Fruit fly (Drosophila melanogaster) whole organism, embryonic: ENCODE results near the gene CG31775.
A peak's percentile ranks its signal among the peaks of the same experiment; 100 is the strongest.

Experiments
- B-H1 ChIP-seq: fragments of 200-800 bp; sonication (Bioruptor generic); IDR thresholded peaks from 3 replicates; pipeline ENCODE4 v1.3.6; 2022; ENCODE audit warnings: missing biosample characterization, missing genetic modification characterization
- CG12299 ChIP-seq: fragments of 200-800 bp; sonication (Bioruptor generic); optimal IDR thresholded peaks from 2 replicates; lab custom pipeline; 2018; ENCODE audit warnings: missing biosample characterization, mild to moderate bottlenecking, missing genetic modification characterization
- CG15601 ChIP-seq: fragments of 200-800 bp; sonication (Bioruptor generic); optimal IDR thresholded peaks from 3 replicates; lab custom pipeline; 2019; ENCODE audit warnings: missing biosample characterization, mild to moderate bottlenecking, missing genetic modification characterization, moderate library complexity
- CG1647 ChIP-seq: fragments of 200-800 bp; sonication (Bioruptor generic); optimal IDR thresholded peaks from 3 replicates; lab custom pipeline; 2016; ENCODE audit warnings: missing biosample characterization, missing genetic modification characterization
- CG17568 ChIP-seq: fragments of 200-800 bp; sonication (Bioruptor generic); optimal IDR thresholded peaks from 2 replicates; lab custom pipeline; 2018; ENCODE audit warnings: missing biosample characterization, mild to moderate bottlenecking, missing genetic modification characterization, moderate library complexity
- CG17612 ChIP-seq: fragments of 200-800 bp; sonication (Bioruptor generic); IDR thresholded peaks from 2 replicates; pipeline ENCODE4 v1.3.6; 2022; ENCODE audit warnings: missing biosample characterization, missing genetic modification characterization
- CG31388 ChIP-seq: fragments of 200-800 bp; sonication (Bioruptor generic); optimal IDR thresholded peaks from 2 replicates; lab custom pipeline; 2016; ENCODE audit warnings: missing biosample characterization, missing genetic modification characterization
- CG31441 ChIP-seq: fragments of 200-800 bp; sonication (Bioruptor generic); IDR thresholded peaks from 2 replicates; pipeline ENCODE4 v1.3.6; 2022; ENCODE audit warnings: missing biosample characterization, missing genetic modification characterization
- CG32767 ChIP-seq: fragments of 200-800 bp; sonication (Bioruptor generic); IDR thresholded peaks from 2 replicates; pipeline ENCODE4 v1.3.6; 2022; ENCODE audit warnings: missing biosample characterization, missing genetic modification characterization
- CG33213 ChIP-seq: fragments of 200-800 bp; sonication (Bioruptor generic); optimal IDR thresholded peaks from 3 replicates; lab custom pipeline; 2016; ENCODE audit warnings: missing biosample characterization, missing genetic modification characterization
- CG34376 ChIP-seq: fragments of 200-800 bp; sonication (Bioruptor generic); optimal IDR thresholded peaks from 2 replicates; lab custom pipeline; 2018; ENCODE audit warnings: missing biosample characterization, mild to moderate bottlenecking, missing genetic modification characterization
- CG6765 ChIP-seq: fragments of 200-800 bp; sonication (Bioruptor generic); optimal IDR thresholded peaks from 3 replicates; lab custom pipeline; 2017; ENCODE audit warnings: missing biosample characterization, mild to moderate bottlenecking, missing genetic modification characterization
- CG7357 ChIP-seq: fragments of 200-800 bp; sonication (Bioruptor generic); IDR thresholded peaks from 3 replicates; pipeline ENCODE4 v1.3.6; 2022; ENCODE audit warnings: missing biosample characterization, missing genetic modification characterization
- CG7556 ChIP-seq: fragments of 200-800 bp; sonication (Bioruptor generic); optimal IDR thresholded peaks from 2 replicates; lab custom pipeline; 2017; ENCODE audit warnings: missing biosample characterization, mild to moderate bottlenecking, missing genetic modification characterization
- CG9437 ChIP-seq: fragments of 200-800 bp; sonication (Bioruptor generic); optimal IDR thresholded peaks from 2 replicates; lab custom pipeline; 2018; ENCODE audit warnings: missing biosample characterization, mild to moderate bottlenecking, missing genetic modification characterization
- CG9727 ChIP-seq: fragments of 200-800 bp; sonication (Bioruptor generic); optimal IDR thresholded peaks from 3 replicates; lab custom pipeline; 2017; ENCODE audit warnings: missing biosample characterization, mild to moderate bottlenecking, missing genetic modification characterization
- CoRest ChIP-seq: fragments of 200-800 bp; sonication (Bioruptor generic); optimal IDR thresholded peaks from 3 replicates; lab custom pipeline; 2018; ENCODE audit warnings: missing biosample characterization, mild to moderate bottlenecking, missing genetic modification characterization, moderate library complexity
- Dad ChIP-seq: fragments of 200-800 bp; sonication (Bioruptor generic); optimal IDR thresholded peaks from 3 replicates; lab custom pipeline; 2016; ENCODE audit warnings: missing biosample characterization, missing genetic modification characterization
- Dp ChIP-seq: fragments of 200-800 bp; sonication (Bioruptor generic); optimal IDR thresholded peaks from 2 replicates; lab custom pipeline; 2018; ENCODE audit warnings: missing biosample characterization, mild to moderate bottlenecking, missing genetic modification characterization, moderate library complexity
- Ets97D ChIP-seq: fragments of 200-800 bp; sonication (Bioruptor generic); optimal IDR thresholded peaks from 3 replicates; lab custom pipeline; 2016; ENCODE audit warnings: missing biosample characterization, missing genetic modification characterization
- Fer1 ChIP-seq: fragments of 200-800 bp; sonication (Bioruptor generic); optimal IDR thresholded peaks from 2 replicates; lab custom pipeline; 2017; ENCODE audit warnings: missing biosample characterization, mild to moderate bottlenecking, missing genetic modification characterization
- HHEX ChIP-seq: fragments of 200-800 bp; sonication (Bioruptor generic); optimal IDR thresholded peaks from 3 replicates; lab custom pipeline; 2017; ENCODE audit warnings: missing biosample characterization, mild to moderate bottlenecking, missing genetic modification characterization, missing genetic modification reagents
- Mrtf ChIP-seq: fragments of 200-800 bp; sonication (Bioruptor generic); IDR thresholded peaks from 3 replicates; pipeline ENCODE4 v1.3.6; 2022; ENCODE audit warnings: missing biosample characterization, missing genetic modification characterization
- Nf-YA ChIP-seq: fragments of 200-800 bp; sonication (Bioruptor generic); IDR thresholded peaks from 2 replicates; pipeline ENCODE4 v1.3.6; 2022; ENCODE audit warnings: missing biosample characterization, missing genetic modification characterization
- Nf-YB ChIP-seq: fragments of 200-800 bp; sonication (Bioruptor generic); optimal IDR thresholded peaks from 3 replicates; lab custom pipeline; 2019; ENCODE audit warnings: missing biosample characterization, mild to moderate bottlenecking, missing genetic modification characterization, moderate library complexity
- Opbp ChIP-seq: fragments of 200-800 bp; sonication (Bioruptor generic); IDR thresholded peaks from 3 replicates; pipeline ENCODE4 v1.3.6; 2022; ENCODE audit warnings: missing biosample characterization, missing genetic modification characterization; ENCODE audit not compliant: partially characterized antibody
- Optix ChIP-seq: fragments of 200-800 bp; sonication (Bioruptor generic); IDR thresholded peaks from 3 replicates; pipeline ENCODE4 v1.3.6; 2022; ENCODE audit warnings: missing biosample characterization, missing genetic modification characterization
- Tbp ChIP-seq: fragments of >200 bp; optimal IDR thresholded peaks from 2 replicates; lab custom pipeline; 2018; ENCODE audit warnings: missing biosample characterization, missing genetic modification characterization
- Trl ChIP-seq, 3 experiments: fragments of >200 bp in 2 of 3; fragments of 200-800 bp in 1 of 3; sonication (Bioruptor generic) in 1 of 3; optimal IDR thresholded peaks; 2 replicates in 1 of 3; 3 replicates in 2 of 3; lab custom pipeline; 2016 to 2017; ENCODE audit warnings: missing biosample characterization in 1 of 3, missing genetic modification characterization in 1 of 3
- chm ChIP-seq: fragments of 200-800 bp; sonication (Bioruptor generic); IDR thresholded peaks from 2 replicates; pipeline ENCODE4 v1.3.6; 2022; ENCODE audit warnings: missing biosample characterization, missing genetic modification characterization
- croc ChIP-seq: fragments of 200-800 bp; sonication (Bioruptor generic); conservative IDR thresholded peaks from 3 replicates; pipeline ENCODE4 v1.3.6; 2022; ENCODE audit warnings: missing biosample characterization, missing genetic modification characterization
- crp ChIP-seq, 2 experiments: fragments of 200-800 bp; sonication (Bioruptor generic); optimal IDR thresholded peaks; 2 replicates in 1 of 2; 3 replicates in 1 of 2; lab custom pipeline; 2017; ENCODE audit warnings: missing biosample characterization in 2 of 2, missing genetic modification characterization in 2 of 2, mild to moderate bottlenecking in 1 of 2, moderate library complexity in 1 of 2
- dm ChIP-seq: fragments of 200-800 bp; sonication (Bioruptor generic); optimal IDR thresholded peaks from 3 replicates; lab custom pipeline; 2016; ENCODE audit warnings: missing biosample characterization, missing genetic modification characterization
- en ChIP-seq: fragments of 200-800 bp; sonication (Bioruptor generic); optimal IDR thresholded peaks from 2 replicates; lab custom pipeline; 2016; ENCODE audit warnings: missing biosample characterization, missing genetic modification characterization
- gfzf ChIP-seq: fragments of 200-800 bp; sonication (Bioruptor generic); optimal IDR thresholded peaks from 2 replicates; lab custom pipeline; 2016; ENCODE audit warnings: missing biosample characterization, mild to moderate bottlenecking, missing genetic modification characterization, moderate library complexity
- gro ChIP-seq: fragments of 200-800 bp; sonication (Bioruptor generic); optimal IDR thresholded peaks from 2 replicates; lab custom pipeline; 2016; ENCODE audit warnings: missing biosample characterization, missing genetic modification characterization
- gsb-n ChIP-seq: fragments of 200-800 bp; sonication (Bioruptor generic); optimal IDR thresholded peaks from 3 replicates; lab custom pipeline; 2018; ENCODE audit warnings: missing biosample characterization, mild to moderate bottlenecking, missing genetic modification characterization
- hbn ChIP-seq: fragments of 200-800 bp; sonication (Bioruptor generic); IDR thresholded peaks from 2 replicates; pipeline ENCODE4 v1.3.6; 2022; ENCODE audit warnings: missing biosample characterization, missing genetic modification characterization; ENCODE audit not compliant: partially characterized antibody
- jing ChIP-seq: fragments of 200-800 bp; sonication (Bioruptor generic); optimal IDR thresholded peaks from 2 replicates; lab custom pipeline; 2018; ENCODE audit warnings: missing biosample characterization, mild to moderate bottlenecking, missing genetic modification characterization
- klu ChIP-seq: fragments of 200-800 bp; sonication (Bioruptor generic); IDR thresholded peaks from 2 replicates; pipeline ENCODE4 v1.3.6; 2022; ENCODE audit warnings: missing biosample characterization, missing genetic modification characterization
- lola ChIP-seq, 3 experiments: fragments of >200 bp in 2 of 3; fragments of 200-800 bp in 1 of 3; sonication (Bioruptor generic) in 1 of 3; optimal IDR thresholded peaks; 2 replicates each; lab custom pipeline; 2017 to 2019; ENCODE audit warnings: missing biosample characterization in 3 of 3, missing genetic modification characterization in 3 of 3, mild to moderate bottlenecking in 1 of 3, moderate library complexity in 1 of 3
- onecut ChIP-seq: fragments of 200-800 bp; sonication (Bioruptor generic); IDR thresholded peaks from 2 replicates; pipeline ENCODE4 v1.3.6; 2022; ENCODE audit warnings: missing biosample characterization, missing genetic modification characterization
- otp ChIP-seq: fragments of 200-800 bp; sonication (Bioruptor generic); IDR thresholded peaks from 3 replicates; pipeline ENCODE4, ENCODE4 v1.3.6; 2022; ENCODE audit warnings: missing biosample characterization, missing genetic modification characterization
- pita ChIP-seq: fragments of 200-800 bp; sonication (Bioruptor generic); optimal IDR thresholded peaks from 2 replicates; lab custom pipeline; 2017; ENCODE audit warnings: missing biosample characterization, mild to moderate bottlenecking, missing genetic modification characterization
- pros ChIP-seq: fragments of 200-800 bp; sonication (Bioruptor generic); optimal IDR thresholded peaks from 3 replicates; lab custom pipeline; 2019; ENCODE audit warnings: missing biosample characterization, mild to moderate bottlenecking, missing genetic modification characterization, moderate library complexity
- run ChIP-seq: fragments of 200-800 bp; sonication (Bioruptor generic); optimal IDR thresholded peaks from 3 replicates; lab custom pipeline; 2018; ENCODE audit warnings: missing biosample characterization, mild to moderate bottlenecking, missing genetic modification characterization
- shn ChIP-seq: fragments of 200-800 bp; sonication (Bioruptor generic); optimal IDR thresholded peaks from 3 replicates; lab custom pipeline; 2016; ENCODE audit warnings: missing biosample characterization, missing genetic modification characterization
- sqz ChIP-seq: fragments of 200-800 bp; sonication (Bioruptor generic); optimal IDR thresholded peaks from 3 replicates; lab custom pipeline; 2018; ENCODE audit warnings: missing biosample characterization, mild to moderate bottlenecking, missing genetic modification characterization
- tap ChIP-seq: fragments of 200-800 bp; optimal IDR thresholded peaks from 3 replicates; lab custom pipeline; 2019; ENCODE audit warnings: missing biosample characterization, mild to moderate bottlenecking, missing genetic modification characterization, moderate library complexity
- yki ChIP-seq: fragments of >200 bp; optimal IDR thresholded peaks from 3 replicates; lab custom pipeline; 2018

Gene CG31775

DNA sequence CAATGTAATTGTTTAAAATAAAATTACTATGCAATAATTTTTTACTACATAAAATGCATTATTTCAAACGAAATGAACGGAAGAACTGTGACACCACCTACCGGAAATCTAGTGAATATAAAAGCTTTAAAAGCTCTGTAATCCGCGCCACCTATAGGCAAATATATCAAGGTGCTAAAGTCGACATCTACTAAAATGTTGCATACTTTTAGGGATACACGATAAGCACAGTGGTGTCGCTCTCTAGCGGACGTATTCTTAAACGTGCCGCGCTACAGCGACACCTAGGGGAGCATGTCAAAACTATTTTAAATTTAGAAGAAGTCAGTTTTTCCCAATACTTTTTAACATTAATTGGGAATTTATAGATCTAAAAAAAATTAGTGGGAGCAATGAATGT lies 31.4 kb downstream of the CG31775 start (continued):
- TF ChIP-seq CG9727 (peak; percentile 62), CG32767 (no peak), run (no peak), lola (GFP tag; optimal IDR thresholded peaks at IDR 0.05; lab: Kevin White, UChicago) (peak in 1 of 3 experiments; percentile 8), croc (peak; percentile 68; the same call in 2 of the 3 replicates), CG31441 (peak; percentile 57; the same call in 1 of the 2 replicates), CG7357 (GFP tag; lab: Robert Waterston, UW) (peak; percentile 25; the same call in 1 of the 3 replicates), Nf-YA (peak; percentile 42; the same call in 1 of the 2 replicates), CG7556 (GFP tag; lab: Kevin White, UChicago) (peak; percentile 14), gfzf (GFP tag; lab: Kevin White, UChicago) (peak; percentile 22), gsb-n (tag; lab: Kevin White, UChicago) (peak; percentile 46), Nf-YB (GFP tag; lab: Kevin White, UChicago) (no peak), CG34376 (GFP tag; lab: Kevin White, UChicago) (peak; percentile 16), Dad (GFP tag; lab: Kevin White, UChicago) (peak; percentile 83), HHEX (peak; percentile 29), Mrtf (peak; percentile 79; the same call in 2 of the 3 replicates), CG15601 (peak; percentile 62), Trl (optimal IDR thresholded peaks at IDR 0.05; lab: Kevin White, UChicago) (no peak), Trl (GFP tag; optimal IDR thresholded peaks at IDR 0.05; lab: Kevin White, UChicago) (peak; percentile 91), crp (GFP tag; optimal IDR thresholded peaks at IDR 0.05; lab: Kevin White, UChicago) (no peak), gro (GFP tag; lab: Kevin White, UChicago) (peak; percentile 70), Tbp (GFP tag; lab: Kevin White, UChicago) (no peak), CoRest (tag; lab: Kevin White, UChicago) (peak; percentile 59), klu (GFP tag; lab: Robert Waterston, UW) (0 out of 2 replicates have a peak, but pooled peaks have one; percentile 34), CG12299 (tag; lab: Kevin White, UChicago) (no peak), tap (tag; lab: Kevin White, UChicago) (no peak), otp (peak; percentile 78; the same call in 2 of the 3 replicates), hbn (GFP tag; lab: Robert Waterston, UW) (no peak), shn (peak; percentile 52), jing (GFP tag; lab: Kevin White, UChicago) (no peak), CG17612 (peak; percentile 34; the same call in 1 of the 2 replicates), Opbp (GFP tag; lab: Robert Waterston, UW) (peak; percentile 35; the same call in 1 of the 3 replicates), CG6765 (no peak), pita (GFP tag; lab: Kevin White, UChicago) (peak; percentile 46), dm (GFP tag; lab: Kevin White, UChicago) (peak; percentile 26), sqz (GFP tag; lab: Kevin White, UChicago) (no peak), Dp (peak; percentile 57), onecut (GFP tag; lab: Robert Waterston, UW) (peak; percentile 84), CG17568 (GFP tag; lab: Kevin White, UChicago) (no peak), chm (GFP tag; lab: Robert Waterston, UW) (no peak), B-H1 (GFP tag; lab: Robert Waterston, UW) (peak; percentile 54), en (GFP tag; lab: Kevin White, UChicago) (peak; percentile 77), CG33213 (GFP tag; lab: Kevin White, UChicago) (peak; percentile 93), CG31388 (GFP tag; lab: Kevin White, UChicago) (peak; percentile 23), yki (lab: Kevin White, UChicago) (no peak), Ets97D (GFP tag; lab: Kevin White, UChicago) (peak; percentile 48), CG9437 (no peak), Optix (GFP tag; lab: Robert Waterston, UW) (peak; percentile 41), pros (GFP tag; lab: Kevin White, UChicago) (no peak), CG1647 (GFP tag; lab: Kevin White, UChicago) (peak; percentile 52), Fer1 (peak; percentile 61)
